Fruit fly (Drosophila melanogaster) whole organism, embryonic: ENCODE measurements around the gene Nepl3.

Source experiments
- Bgb ChIP-seq: fragments of 200-800 bp; sonication (Bioruptor generic); IDR thresholded peaks from 2 replicates; pipeline ENCODE4 v1.3.6; 2022; ENCODE audit warnings: missing biosample characterization, missing genetic modification characterization; ENCODE audit not compliant: partially characterized antibody
- Bteb2 ChIP-seq: fragments of 200-800 bp; sonication (Bioruptor generic); optimal IDR thresholded peaks from 2 replicates; lab custom pipeline; 2016; ENCODE audit warnings: missing biosample characterization, missing genetic modification characterization
- CG10565 ChIP-seq: fragments of 200-800 bp; sonication (Bioruptor generic); optimal IDR thresholded peaks from 3 replicates; lab custom pipeline; 2016; ENCODE audit warnings: missing biosample characterization, mild to moderate bottlenecking, missing genetic modification characterization
- CG11456 ChIP-seq: fragments of 200-800 bp; sonication (Bioruptor generic); IDR thresholded peaks from 3 replicates; pipeline ENCODE4 v1.3.6; 2022; ENCODE audit warnings: missing biosample characterization, missing genetic modification characterization
- CG12155 ChIP-seq: fragments of 200-800 bp; sonication (Bioruptor generic); optimal IDR thresholded peaks from 3 replicates; lab custom pipeline; 2016; ENCODE audit warnings: missing biosample characterization, missing genetic modification characterization
- CG12391 ChIP-seq: fragments of 200-800 bp; sonication (Bioruptor generic); optimal IDR thresholded peaks from 3 replicates; lab custom pipeline; 2018; ENCODE audit warnings: missing biosample characterization, mild to moderate bottlenecking, missing genetic modification characterization, moderate library complexity
- CG14710 ChIP-seq: fragments of 200-800 bp; sonication (Bioruptor generic); optimal IDR thresholded peaks from 3 replicates; lab custom pipeline; 2019; ENCODE audit warnings: missing biosample characterization, mild to moderate bottlenecking, missing genetic modification characterization, moderate library complexity
- CG15011 ChIP-seq: fragments of 200-800 bp; sonication (Bioruptor generic); optimal IDR thresholded peaks from 3 replicates; lab custom pipeline; 2018; ENCODE audit warnings: missing biosample characterization, mild to moderate bottlenecking, missing genetic modification characterization
- CG1529 ChIP-seq: fragments of 200-800 bp; sonication (Bioruptor generic); optimal IDR thresholded peaks from 3 replicates; lab custom pipeline; 2018; ENCODE audit warnings: missing biosample characterization, missing genetic modification characterization
- CG16815 ChIP-seq: fragments of 200-800 bp; sonication (Bioruptor generic); optimal IDR thresholded peaks from 3 replicates; lab custom pipeline; 2017; ENCODE audit warnings: missing biosample characterization, mild to moderate bottlenecking, missing genetic modification characterization
- CG17361 ChIP-seq: fragments of 200-800 bp; sonication (Bioruptor generic); IDR thresholded peaks from 3 replicates; pipeline ENCODE4 v1.3.6; 2022; ENCODE audit warnings: missing biosample characterization, missing genetic modification characterization
- CG18262 ChIP-seq: fragments of 200-800 bp; optimal IDR thresholded peaks from 3 replicates; lab custom pipeline; 2019; ENCODE audit warnings: missing biosample characterization, mild to moderate bottlenecking, missing genetic modification characterization, moderate library complexity
- CG30020 ChIP-seq: fragments of 200-800 bp; optimal IDR thresholded peaks from 2 replicates; lab custom pipeline; 2019; ENCODE audit warnings: missing biosample characterization, mild to moderate bottlenecking, missing genetic modification characterization, moderate library complexity
- CG3163 ChIP-seq: fragments of 200-800 bp; sonication (Bioruptor generic); optimal IDR thresholded peaks from 3 replicates; lab custom pipeline; 2016; ENCODE audit warnings: missing biosample characterization, missing genetic modification characterization
- CG33213 ChIP-seq: fragments of 200-800 bp; sonication (Bioruptor generic); optimal IDR thresholded peaks from 3 replicates; lab custom pipeline; 2016; ENCODE audit warnings: missing biosample characterization, missing genetic modification characterization
- CG42726 ChIP-seq: fragments of 200-800 bp; sonication (Bioruptor generic); IDR thresholded peaks from 2 replicates; pipeline ENCODE4 v1.3.6; 2022; ENCODE audit warnings: missing biosample characterization, missing genetic modification characterization; ENCODE audit not compliant: partially characterized antibody
- CG6654 ChIP-seq: fragments of 200-800 bp; sonication (Bioruptor generic); optimal IDR thresholded peaks from 2 replicates; lab custom pipeline; 2017; ENCODE audit warnings: missing biosample characterization, mild to moderate bottlenecking, missing genetic modification characterization
- CG6689 ChIP-seq: fragments of 200-800 bp; sonication (Bioruptor generic); IDR thresholded peaks from 2 replicates; pipeline ENCODE4 v1.3.6; 2022; ENCODE audit warnings: missing biosample characterization, missing genetic modification characterization
- Camta ChIP-seq: fragments of 200-800 bp; sonication (Bioruptor generic); optimal IDR thresholded peaks from 2 replicates; lab custom pipeline; 2016; ENCODE audit warnings: missing biosample characterization, missing genetic modification characterization
- Eip74EF ChIP-seq, 2 experiments: fragments of 200-800 bp in 1 of 2; fragments of >200 bp in 1 of 2; sonication (Bioruptor generic) in 1 of 2; optimal IDR thresholded peaks; 2 replicates each; lab custom pipeline; 2017 to 2019; ENCODE audit warnings: missing biosample characterization in 2 of 2, missing genetic modification characterization in 2 of 2, mild to moderate bottlenecking in 1 of 2, moderate library complexity in 1 of 2
- Fer1 ChIP-seq: fragments of 200-800 bp; sonication (Bioruptor generic); optimal IDR thresholded peaks from 2 replicates; lab custom pipeline; 2017; ENCODE audit warnings: missing biosample characterization, mild to moderate bottlenecking, missing genetic modification characterization
- GATAe ChIP-seq: fragments of 200-800 bp; sonication (Bioruptor generic); conservative IDR thresholded peaks from 2 replicates; pipeline ENCODE4 v1.3.6; 2022; ENCODE audit warnings: missing biosample characterization, missing genetic modification characterization
- Gsc ChIP-seq: fragments of 200-800 bp; sonication (Bioruptor generic); IDR thresholded peaks from 2 replicates; pipeline ENCODE4 v1.3.6; 2022; ENCODE audit warnings: missing biosample characterization, missing genetic modification characterization
- Max ChIP-seq: fragments of 200-800 bp; sonication (Bioruptor generic); optimal IDR thresholded peaks from 2 replicates; lab custom pipeline; 2016; ENCODE audit warnings: missing biosample characterization, mild to moderate bottlenecking, missing genetic modification characterization
- Meics ChIP-seq: fragments of 200-800 bp; sonication (Bioruptor generic); optimal IDR thresholded peaks from 2 replicates; lab custom pipeline; 2017; ENCODE audit warnings: missing biosample characterization, mild to moderate bottlenecking, missing genetic modification characterization
- Oli ChIP-seq: fragments of 200-800 bp; sonication (Bioruptor generic); optimal IDR thresholded peaks from 2 replicates; lab custom pipeline; 2018; ENCODE audit warnings: missing biosample characterization, mild to moderate bottlenecking, missing genetic modification characterization, moderate library complexity
- Opbp ChIP-seq: fragments of 200-800 bp; sonication (Bioruptor generic); IDR thresholded peaks from 3 replicates; pipeline ENCODE4 v1.3.6; 2022; ENCODE audit warnings: missing biosample characterization, missing genetic modification characterization; ENCODE audit not compliant: partially characterized antibody
- PHDP ChIP-seq: fragments of 200-800 bp; sonication (Bioruptor generic); optimal IDR thresholded peaks from 3 replicates; lab custom pipeline; 2018; ENCODE audit warnings: missing biosample characterization, mild to moderate bottlenecking, missing genetic modification characterization, moderate library complexity
- Trl ChIP-seq, 3 experiments: fragments of >200 bp in 2 of 3; fragments of 200-800 bp in 1 of 3; sonication (Bioruptor generic) in 1 of 3; optimal IDR thresholded peaks; 2 replicates in 1 of 3; 3 replicates in 2 of 3; lab custom pipeline; 2016 to 2017; ENCODE audit warnings: missing biosample characterization in 1 of 3, missing genetic modification characterization in 1 of 3
- ab ChIP-seq: fragments of 200-800 bp; sonication (Bioruptor generic); optimal IDR thresholded peaks from 2 replicates; lab custom pipeline; 2016; ENCODE audit warnings: missing biosample characterization, missing genetic modification characterization
- abd-A ChIP-seq: fragments of 200-800 bp; sonication (Bioruptor generic); optimal IDR thresholded peaks from 3 replicates; lab custom pipeline; 2019; ENCODE audit warnings: missing biosample characterization, mild to moderate bottlenecking, missing genetic modification characterization, moderate library complexity
- aop ChIP-seq: fragments of 200-800 bp; sonication (Bioruptor generic); IDR thresholded peaks from 2 replicates; pipeline ENCODE4 v1.3.6; 2022; ENCODE audit warnings: missing biosample characterization, missing genetic modification characterization
- fd102C ChIP-seq: fragments of 200-800 bp; sonication (Bioruptor generic); optimal IDR thresholded peaks from 2 replicates; lab custom pipeline; 2018; ENCODE audit warnings: missing biosample characterization, mild to moderate bottlenecking, missing genetic modification characterization, moderate library complexity
- fd3F ChIP-seq: fragments of 200-800 bp; sonication (Bioruptor generic); optimal IDR thresholded peaks from 2 replicates; lab custom pipeline; 2018; ENCODE audit warnings: missing biosample characterization, mild to moderate bottlenecking, missing genetic modification characterization, moderate library complexity
- ftz-f1 ChIP-seq: fragments of 200-800 bp; sonication (Bioruptor generic); optimal IDR thresholded peaks from 2 replicates; lab custom pipeline; 2016; ENCODE audit warnings: missing biosample characterization, missing genetic modification characterization
- grau ChIP-seq: fragments of 200-800 bp; optimal IDR thresholded peaks from 3 replicates; lab custom pipeline; 2019; ENCODE audit warnings: missing biosample characterization, mild to moderate bottlenecking, missing genetic modification characterization, moderate library complexity
- grn ChIP-seq: fragments of 200-800 bp; sonication (Bioruptor generic); optimal IDR thresholded peaks from 3 replicates; lab custom pipeline; 2017; ENCODE audit warnings: missing biosample characterization, missing genetic modification characterization
- gsb ChIP-seq: fragments of 200-800 bp; sonication (Bioruptor generic); IDR thresholded peaks from 2 replicates; pipeline ENCODE4 v1.3.6; 2022; ENCODE audit warnings: missing biosample characterization, missing genetic modification characterization
- gt ChIP-seq: fragments of 200-800 bp; sonication (Bioruptor generic); IDR thresholded peaks from 2 replicates; pipeline ENCODE4 v1.3.6; 2022; ENCODE audit warnings: missing biosample characterization, missing genetic modification characterization
- hbn ChIP-seq: fragments of 200-800 bp; sonication (Bioruptor generic); IDR thresholded peaks from 2 replicates; pipeline ENCODE4 v1.3.6; 2022; ENCODE audit warnings: missing biosample characterization, missing genetic modification characterization; ENCODE audit not compliant: partially characterized antibody
- hth ChIP-seq: fragments of >200 bp; optimal IDR thresholded peaks from 2 replicates; lab custom pipeline; 2017; ENCODE audit warnings: inconsistent platforms
- jigr1 ChIP-seq: fragments of 200-800 bp; sonication (Bioruptor generic); IDR thresholded peaks from 3 replicates; pipeline ENCODE4 v1.3.6; 2022; ENCODE audit warnings: missing biosample characterization, missing genetic modification characterization
- kni ChIP-seq: fragments of 200-800 bp; sonication (Bioruptor generic); optimal IDR thresholded peaks from 3 replicates; lab custom pipeline; 2017; ENCODE audit warnings: mild to moderate bottlenecking, missing biosample characterization, missing genetic modification reagents, missing genetic modification characterization
- lola ChIP-seq, 3 experiments: fragments of >200 bp in 2 of 3; fragments of 200-800 bp in 1 of 3; sonication (Bioruptor generic) in 1 of 3; optimal IDR thresholded peaks; 2 replicates each; lab custom pipeline; 2017 to 2019; ENCODE audit warnings: missing biosample characterization in 3 of 3, missing genetic modification characterization in 3 of 3, mild to moderate bottlenecking in 1 of 3, moderate library complexity in 1 of 3
- luna ChIP-seq: fragments of 200-800 bp; sonication (Bioruptor generic); optimal IDR thresholded peaks from 2 replicates; lab custom pipeline; 2016; ENCODE audit warnings: missing biosample characterization, missing genetic modification characterization
- otp ChIP-seq: fragments of 200-800 bp; sonication (Bioruptor generic); IDR thresholded peaks from 3 replicates; pipeline ENCODE4, ENCODE4 v1.3.6; 2022; ENCODE audit warnings: missing biosample characterization, missing genetic modification characterization
- sima ChIP-seq: fragments of 200-800 bp; sonication (Bioruptor generic); optimal IDR thresholded peaks from 2 replicates; lab custom pipeline; 2016; ENCODE audit warnings: missing biosample characterization, missing genetic modification characterization
- trh ChIP-seq: fragments of 200-800 bp; sonication (Bioruptor generic); optimal IDR thresholded peaks from 2 replicates; lab custom pipeline; 2016; ENCODE audit warnings: missing biosample characterization, missing genetic modification characterization
- zfh1 ChIP-seq: fragments of 200-800 bp; sonication (Bioruptor generic); IDR thresholded peaks from 3 replicates; pipeline ENCODE4 v1.3.6; 2022; ENCODE audit warnings: missing biosample characterization, missing genetic modification characterization

Gene Nepl3

dm6 chr2L:5086905-5087522 is 29.0 kb upstream of the Nepl3 start (continued):
- TF ChIP-seq sima (GFP tag; lab: Kevin White, UChicago): peak; percentile 26
- peak; percentile 86 for TF ChIP-seq Fer1
- peak; percentile 73 for TF ChIP-seq CG6689
- no peak for TF ChIP-seq hth (lab: Kevin White, UChicago)
- no peak for TF ChIP-seq gt
- peak; percentile 84 for TF ChIP-seq grau
- no peak for TF ChIP-seq Trl (optimal IDR thresholded peaks at IDR 0.05; lab: Kevin White, UChicago)
- peak; percentile 58 for TF ChIP-seq Trl (GFP tag; optimal IDR thresholded peaks at IDR 0.05; lab: Kevin White, UChicago)
- TF ChIP-seq Bteb2 (GFP tag; lab: Kevin White, UChicago): peak; percentile 53
- no peak for TF ChIP-seq CG42726 (GFP tag; lab: Robert Waterston, UW)
- TF ChIP-seq gsb (GFP tag; lab: Robert Waterston, UW): no peak
- TF ChIP-seq Meics: peak; percentile 83
- TF ChIP-seq CG15011 (GFP tag; lab: Kevin White, UChicago): peak; percentile 63
- TF ChIP-seq CG14710 (tag; lab: Kevin White, UChicago): peak; percentile 72
- no peak for TF ChIP-seq ftz-f1
- TF ChIP-seq aop (GFP tag; lab: Robert Waterston, UW): no peak
- TF ChIP-seq Gsc (GFP tag; lab: Robert Waterston, UW): no peak
- TF ChIP-seq fd102C (GFP tag; lab: Kevin White, UChicago): peak; percentile 17
- TF ChIP-seq zfh1 (GFP tag; lab: Robert Waterston, UW): peak; percentile 47; the same call in 1 of the 3 replicates
- TF ChIP-seq CG18262 (tag; lab: Kevin White, UChicago): peak; percentile 85
- TF ChIP-seq grn (GFP tag; lab: Kevin White, UChicago): no peak
- TF ChIP-seq GATAe (GFP tag; lab: Robert Waterston, UW): no peak
- peak; percentile 82 for TF ChIP-seq CG12391 (tag; lab: Kevin White, UChicago)
- peak; percentile 85 for TF ChIP-seq Oli (tag; lab: Kevin White, UChicago)
- TF ChIP-seq Bgb: no peak
- TF ChIP-seq Max (GFP tag; lab: Kevin White, UChicago): peak; percentile 79
- no peak for TF ChIP-seq Opbp
- peak; percentile 63 for TF ChIP-seq CG33213
- TF ChIP-seq jigr1 (GFP tag; lab: Robert Waterston, UW): no peak
- TF ChIP-seq lola (GFP tag; optimal IDR thresholded peaks at IDR 0.05; lab: Kevin White, UChicago): peak in 1 of 3 experiments; percentile 67
- peak; percentile 53 for TF ChIP-seq CG12155 (GFP tag; lab: Kevin White, UChicago)
- peak; percentile 52 for TF ChIP-seq CG16815 (GFP tag; lab: Kevin White, UChicago)
- TF ChIP-seq abd-A (tag; lab: Kevin White, UChicago): peak; percentile 59
- peak in 1 of 2 experiments; percentile 87 for TF ChIP-seq Eip74EF (GFP tag; optimal IDR thresholded peaks at IDR 0.05; lab: Kevin White, UChicago)
- TF ChIP-seq CG3163 (GFP tag; lab: Kevin White, UChicago): peak; percentile 11
- peak; percentile 89 for TF ChIP-seq CG17361 (GFP tag; lab: Robert Waterston, UW)
- peak; percentile 55 for TF ChIP-seq Camta (GFP tag; lab: Kevin White, UChicago)
- TF ChIP-seq CG6654 (GFP tag; lab: Kevin White, UChicago): peak; percentile 35
- TF ChIP-seq ab (GFP tag; lab: Kevin White, UChicago): peak; percentile 32
- no peak for TF ChIP-seq kni (GFP tag; lab: Kevin White, UChicago)
- peak; percentile 85 for TF ChIP-seq PHDP
- TF ChIP-seq hbn (GFP tag; lab: Robert Waterston, UW): no peak
- TF ChIP-seq CG11456 (GFP tag; lab: Robert Waterston, UW): 0 out of 3 replicates have a peak, but pooled peaks have one; percentile 7
- peak; percentile 15 for TF ChIP-seq CG30020 (tag; lab: Kevin White, UChicago)
- TF ChIP-seq luna (GFP tag; lab: Kevin White, UChicago): no peak
- peak; percentile 23 for TF ChIP-seq CG10565 (GFP tag; lab: Kevin White, UChicago)
- TF ChIP-seq trh: peak; percentile 51
- peak; percentile 61 for TF ChIP-seq fd3F
- peak; percentile 70; the same call in 1 of the 3 replicates for TF ChIP-seq otp (GFP tag; lab: Robert Waterston, UW)
- TF ChIP-seq CG1529: peak; percentile 65
